Worm (Caenorhabditis elegans): ENCODE results near the gene C29E4.11.

The C29E4.11 gene

DNA sequence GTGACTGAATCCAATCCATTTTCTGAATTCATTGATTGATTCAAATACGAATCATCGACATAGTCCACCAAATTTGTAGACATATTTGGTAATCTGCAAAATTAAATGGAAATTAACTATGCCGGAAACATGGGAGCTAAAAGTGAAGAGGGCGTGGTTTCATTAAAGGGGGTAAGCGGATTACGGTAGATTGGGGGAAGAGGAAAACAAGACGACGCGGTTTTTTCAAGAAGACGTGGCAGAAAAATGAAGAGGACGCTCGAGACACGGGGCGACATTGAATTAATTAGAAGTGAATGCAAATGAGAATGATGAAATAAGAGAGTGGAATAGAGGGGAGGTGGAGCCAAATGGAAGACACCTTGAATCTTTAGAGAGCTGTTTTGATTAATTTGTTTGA is 38.4 kb upstream of the C29E4.11 start, which contains the start of gene npr-17:
Gene npr-17, minus strand, starts transcription at position 101 of the 400 bp plus-strand sequence.
- no peak for TF ChIP-seq R02D3.7 (tag; optimal IDR thresholded peaks at IDR 0.05)
- TF ChIP-seq nhr-77 (tag; optimal IDR thresholded peaks at IDR 0.05) = no peak
- no peak for TF ChIP-seq ztf-11 (tag; optimal IDR thresholded peaks at IDR 0.05)
- TF ChIP-seq fkh-2 (tag; optimal IDR thresholded peaks at IDR 0.05) = no peak
- no peak for TF ChIP-seq snpc-4 (tag; optimal IDR thresholded peaks at IDR 0.05)
- TF ChIP-seq lsy-12 (tag; optimal IDR thresholded peaks at IDR 0.05) = no peak
- no peak for TF ChIP-seq zag-1 (tag; optimal IDR thresholded peaks at IDR 0.05)
- TF ChIP-seq elt-2 (tag; optimal IDR thresholded peaks at IDR 0.05) = no peak
- TF ChIP-seq nhr-23 (tag; optimal IDR thresholded peaks at IDR 0.05) = no peak
- TF ChIP-seq elt-3 (tag; optimal IDR thresholded peaks at IDR 0.05) = no peak
- TF ChIP-seq pqm-1 (tag; optimal IDR thresholded peaks at IDR 0.05) = no peak
- no peak for TF ChIP-seq unc-62 (GFP tag; optimal IDR thresholded peaks at IDR 0.05)
- no peak for TF ChIP-seq ztf-4 (tag; optimal IDR thresholded peaks at IDR 0.05)
- no peak for TF ChIP-seq nhr-12 (tag; optimal IDR thresholded peaks at IDR 0.05)
- TF ChIP-seq hmg-11 (tag; optimal IDR thresholded peaks at IDR 0.05) = no peak
- no peak for TF ChIP-seq ceh-16 (tag; optimal IDR thresholded peaks at IDR 0.05)
- no peak for TF ChIP-seq daf-12 (tag; optimal IDR thresholded peaks at IDR 0.05)
- TF ChIP-seq mml-1 (tag; optimal IDR thresholded peaks at IDR 0.05) = no peak
- no peak for TF ChIP-seq ceh-82 (tag; optimal IDR thresholded peaks at IDR 0.05)

DNA sequence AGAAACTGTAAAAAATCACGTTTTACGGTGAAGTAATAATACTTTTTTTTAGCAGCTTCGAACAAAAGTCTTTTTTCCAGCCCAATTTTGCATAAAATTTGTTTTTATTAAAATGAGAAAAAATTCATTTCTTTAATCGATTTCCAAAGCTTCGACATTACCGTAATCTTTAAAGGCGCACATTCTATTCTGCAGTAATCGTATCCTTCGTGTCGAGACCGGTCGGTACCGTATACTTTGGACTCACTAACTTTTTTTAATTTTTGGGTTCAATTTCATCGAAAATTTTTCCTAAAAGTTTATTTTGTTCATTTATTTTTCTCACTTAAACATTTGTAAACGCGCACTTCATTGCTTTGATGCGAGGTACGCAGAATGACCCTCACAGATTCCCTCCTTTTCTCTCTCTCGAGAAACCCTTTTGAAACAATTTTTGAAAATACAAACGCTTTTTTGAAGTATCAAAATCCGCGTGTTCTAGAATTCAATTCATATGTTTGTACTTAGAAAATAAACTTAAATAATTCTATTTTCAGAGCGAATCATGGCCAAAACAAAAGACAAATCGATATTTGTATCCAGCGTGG is 28.8 kb upstream of the C29E4.11 start, which contains the start of gene hrpk-2:
Gene hrpk-2, plus strand, starts transcription at position 537 of the 587 bp plus-strand sequence.
- TF ChIP-seq daf-12 (tag; optimal IDR thresholded peaks at IDR 0.05) = no peak
- no peak for TF ChIP-seq eor-1 (tag; optimal IDR thresholded peaks at IDR 0.05)

DNA sequence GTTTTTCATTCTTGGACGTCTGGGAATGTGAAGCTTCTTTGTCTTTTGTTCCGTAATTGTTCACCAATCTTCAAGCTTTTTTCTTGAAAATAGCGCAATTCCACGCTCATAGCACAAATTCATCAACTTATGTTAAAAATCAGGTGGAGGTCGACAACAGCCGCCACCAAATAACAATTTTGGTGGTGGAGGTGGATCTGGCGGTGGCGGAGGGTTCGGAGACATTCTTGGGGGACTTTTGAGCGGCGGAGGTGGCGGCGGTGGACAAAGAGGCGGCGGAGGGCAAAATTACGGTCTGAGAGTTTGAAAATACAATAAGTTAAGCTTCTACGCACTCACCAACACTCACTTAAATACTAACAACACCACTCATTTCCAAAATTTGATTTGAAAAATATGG is 24.0 kb upstream of the C29E4.11 start:
- TF ChIP-seq nhr-237 (tag; optimal IDR thresholded peaks at IDR 0.05) = no peak

DNA sequence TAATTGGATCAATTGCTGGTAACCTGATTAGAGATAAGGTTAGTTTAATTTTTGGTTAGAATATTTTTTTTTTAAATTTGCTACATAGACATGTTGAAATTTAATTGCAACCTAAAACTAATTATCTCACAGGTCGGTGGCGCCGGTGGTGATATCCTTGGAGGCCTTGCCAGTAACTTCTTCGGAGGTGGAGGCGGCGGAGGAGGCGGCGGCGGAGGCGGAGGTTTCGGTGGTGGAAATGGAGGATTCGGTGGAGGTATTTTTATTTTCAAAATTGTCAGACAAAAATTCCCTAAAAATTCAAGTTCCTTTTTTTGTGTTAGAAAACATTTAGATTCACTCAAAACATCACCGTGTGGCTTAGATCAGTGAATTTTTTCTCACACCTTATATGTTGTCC is 23.3 kb upstream of the C29E4.11 start:
- TF ChIP-seq unc-62 (GFP tag; optimal IDR thresholded peaks at IDR 0.05) (no peak), elt-2 (tag; optimal IDR thresholded peaks at IDR 0.05) (no peak), pqm-1 (tag; optimal IDR thresholded peaks at IDR 0.05) (no peak), tbx-2 (tag; optimal IDR thresholded peaks at IDR 0.05) (no peak), ceh-16 (tag; optimal IDR thresholded peaks at IDR 0.05) (no peak), elt-1 (tag; optimal IDR thresholded peaks at IDR 0.05) (no peak), mml-1 (tag; optimal IDR thresholded peaks at IDR 0.05) (no peak), pha-4 (tag; optimal IDR thresholded peaks at IDR 0.05) (no peak), elt-3 (tag; optimal IDR thresholded peaks at IDR 0.05) (no peak), nhr-23 (tag; optimal IDR thresholded peaks at IDR 0.05) (no peak), fos-1 (tag; optimal IDR thresholded peaks at IDR 0.05) (no peak), nhr-25 (tag; optimal IDR thresholded peaks at IDR 0.05) (no peak), nhr-76 (tag; optimal IDR thresholded peaks at IDR 0.05) (no peak), snpc-4 (tag; optimal IDR thresholded peaks at IDR 0.05) (no peak)

DNA sequence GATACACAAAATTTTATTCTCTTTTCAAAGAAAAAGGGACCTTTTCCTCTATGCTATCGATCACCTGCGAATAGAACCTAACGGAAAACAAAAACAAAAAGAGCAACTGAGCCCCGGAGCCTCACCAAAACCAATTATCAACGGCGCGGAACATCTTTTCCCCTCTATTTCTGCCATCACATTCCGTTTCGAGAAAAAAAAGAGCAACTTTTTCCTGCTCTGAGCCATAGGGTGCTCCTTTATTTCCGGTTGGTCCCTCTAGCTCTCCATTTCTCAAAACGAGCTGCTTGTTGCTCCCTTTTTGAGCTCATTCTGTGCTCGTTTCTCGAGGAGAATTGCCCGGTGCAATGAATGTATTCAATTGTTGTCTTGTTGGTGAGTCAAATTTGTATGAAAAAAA is 21.7 kb upstream of the C29E4.11 start, which contains the start of gene clp-1:
Gene clp-1, plus strand, starts transcription at position 301 of the 400 bp plus-strand sequence.
- TF ChIP-seq zag-1 (tag; optimal IDR thresholded peaks at IDR 0.05) (no peak), lin-39 (tag; optimal IDR thresholded peaks at IDR 0.05) (peak; percentile 26), nhr-76 (tag; optimal IDR thresholded peaks at IDR 0.05) (no peak), ama-1 (optimal IDR thresholded peaks at IDR 0.05) (peak; percentile 28)

DNA sequence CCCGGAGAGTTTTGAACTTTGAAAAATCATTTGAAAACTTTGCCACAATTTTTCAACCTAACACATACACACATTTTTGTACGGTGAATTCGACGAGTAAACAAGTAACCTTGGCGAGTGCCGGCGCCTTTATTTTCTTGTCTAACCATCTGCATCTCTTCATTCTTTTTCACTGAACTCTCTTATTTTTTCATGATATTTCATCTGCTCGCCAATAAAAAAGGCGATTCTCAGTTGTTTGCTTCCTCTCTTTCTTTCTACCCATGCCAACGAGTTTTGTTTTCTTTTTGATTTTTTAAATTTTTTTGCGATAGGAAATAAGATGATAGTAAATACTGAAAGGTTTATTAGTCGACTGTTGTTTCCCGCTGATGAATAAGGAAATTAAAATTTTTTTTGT is 20.8 kb upstream of the C29E4.11 start:
- TF ChIP-seq zag-1 (tag; optimal IDR thresholded peaks at IDR 0.05) (no peak), ceh-16 (tag; optimal IDR thresholded peaks at IDR 0.05) (no peak), nhr-43 (tag; optimal IDR thresholded peaks at IDR 0.05; ENCODE audit: poor library complexity, severe bottlenecking) (no peak), fkh-2 (tag; optimal IDR thresholded peaks at IDR 0.05) (no peak), aly-2 (tag; optimal IDR thresholded peaks at IDR 0.05) (no peak), nhr-25 (tag; optimal IDR thresholded peaks at IDR 0.05) (peak; percentile 71), elt-3 (tag; optimal IDR thresholded peaks at IDR 0.05) (no peak), pha-4 (tag; optimal IDR thresholded peaks at IDR 0.05) (peak; percentile 95), skn-1 (tag; optimal IDR thresholded peaks at IDR 0.05) (no peak), nfya-1 (tag; optimal IDR thresholded peaks at IDR 0.05; ENCODE audit: insufficient read depth) (peak; percentile 57), elt-2 (tag; optimal IDR thresholded peaks at IDR 0.05) (peak; percentile 63), fos-1 (tag; optimal IDR thresholded peaks at IDR 0.05) (no peak), sea-2 (GFP tag; optimal IDR thresholded peaks at IDR 0.05) (no peak), eor-1 (tag; optimal IDR thresholded peaks at IDR 0.05) (no peak), unc-39 (tag; optimal IDR thresholded peaks at IDR 0.05) (no peak), lsy-12 (tag; optimal IDR thresholded peaks at IDR 0.05) (no peak), hmg-11 (tag; optimal IDR thresholded peaks at IDR 0.05) (peak; percentile 43), nhr-76 (tag; optimal IDR thresholded peaks at IDR 0.05) (no peak), lin-15B (tag; optimal IDR thresholded peaks at IDR 0.05) (peak; percentile 10), ceh-9 (tag; optimal IDR thresholded peaks at IDR 0.05) (no peak), egl-5 (tag; optimal IDR thresholded peaks at IDR 0.05) (peak; percentile 64)

All from whole organism, L3 larva.